Fruit fly (Drosophila melanogaster) whole organism, wandering third instar larva: ENCODE data around the gene Mst89B.

Experiments used
- Abd-B ChIP-seq: fragments of >200 bp; optimal IDR thresholded peaks from 2 replicates; lab custom pipeline; 2017; ENCODE audit warnings: missing biosample characterization, missing genetic modification characterization
- CG32264 ChIP-seq: fragments of 200-800 bp; sonication (Bioruptor generic); optimal IDR thresholded peaks from 2 replicates; lab custom pipeline; 2016; ENCODE audit warnings: missing biosample characterization, missing genetic modification characterization
- CG9705 ChIP-seq: fragments of 200-800 bp; sonication (Bioruptor generic); optimal IDR thresholded peaks from 2 replicates; lab custom pipeline; 2018; ENCODE audit warnings: missing biosample characterization, mild to moderate bottlenecking, missing genetic modification characterization
- CrebA ChIP-seq: fragments of 200-800 bp; sonication (Bioruptor generic); optimal IDR thresholded peaks from 2 replicates; lab custom pipeline; 2016; ENCODE audit warnings: missing biosample characterization, mild to moderate bottlenecking, missing genetic modification characterization, borderline replicate concordance
- Dfd ChIP-seq: fragments of >200 bp; optimal IDR thresholded peaks from 2 replicates; lab custom pipeline; 2017; ENCODE audit warnings: missing biosample characterization, missing genetic modification characterization
- Dif ChIP-seq: fragments of 200-275, 200-300 bp; sonication (Bioruptor generic); optimal IDR thresholded peaks from 2 replicates; lab custom pipeline; 2018; ENCODE audit warnings: missing biosample characterization, missing genetic modification characterization; ENCODE audit not compliant: partially characterized antibody
- GATAd ChIP-seq: sonication (Bioruptor generic); optimal IDR thresholded peaks from 2 replicates; lab custom pipeline; 2016; ENCODE audit warnings: missing biosample characterization, missing genetic modification characterization
- HLH106 ChIP-seq: fragments of 200-800 bp; optimal IDR thresholded peaks from 3 replicates; lab custom pipeline; 2019; ENCODE audit warnings: missing biosample characterization, mild to moderate bottlenecking, missing genetic modification characterization, moderate library complexity
- Hnf4 ChIP-seq: fragments of 200-800 bp; sonication (Bioruptor generic); optimal IDR thresholded peaks from 2 replicates; lab custom pipeline; 2016; ENCODE audit warnings: missing biosample characterization, mild to moderate bottlenecking, missing genetic modification characterization
- Hr78 ChIP-seq: fragments of >200 bp; optimal IDR thresholded peaks from 2 replicates; lab custom pipeline; 2017; ENCODE audit warnings: missing biosample characterization, missing genetic modification characterization
- Hr83 ChIP-seq: fragments of 200-300 bp; sonication (Bioruptor generic); optimal IDR thresholded peaks from 2 replicates; lab custom pipeline; 2016; ENCODE audit warnings: missing biosample characterization, mild to moderate bottlenecking, missing genetic modification characterization, moderate library complexity; ENCODE audit not compliant: poor library complexity, severe bottlenecking
- Jra ChIP-seq: sonication (Bioruptor generic); optimal IDR thresholded peaks from 2 replicates; lab custom pipeline; 2016; ENCODE audit warnings: missing biosample characterization, missing genetic modification characterization
- Myc ChIP-seq: fragments of >200 bp; optimal IDR thresholded peaks from 2 replicates; lab custom pipeline; 2017
- N ChIP-seq: fragments of >200 bp; optimal IDR thresholded peaks from 2 replicates; lab custom pipeline; 2018; ENCODE audit warnings: missing biosample characterization, missing external identifiers, missing genetic modification characterization
- OdsH ChIP-seq: fragments of 200-800 bp; sonication (Bioruptor generic); optimal IDR thresholded peaks from 2 replicates; lab custom pipeline; 2016; ENCODE audit warnings: missing biosample characterization, mild to moderate bottlenecking, missing genetic modification characterization
- Rel ChIP-seq, 2 experiments: fragments of 200-800 bp; sonication (Bioruptor generic) in 1 of 2; optimal IDR thresholded peaks; 2 replicates in 1 of 2; 3 replicates in 1 of 2; lab custom pipeline; 2016 to 2019; ENCODE audit warnings: mild to moderate bottlenecking in 2 of 2, missing biosample characterization in 2 of 2, missing genetic modification characterization in 2 of 2, moderate library complexity in 1 of 2
- Sp1 ChIP-seq: fragments of 200-800 bp; sonication (Bioruptor generic); optimal IDR thresholded peaks from 3 replicates; lab custom pipeline; 2019; ENCODE audit warnings: missing biosample characterization, mild to moderate bottlenecking, missing genetic modification characterization, moderate library complexity
- Vsx2 ChIP-seq: fragments of 200-300, 225-300 bp; sonication (Bioruptor generic); optimal IDR thresholded peaks from 2 replicates; lab custom pipeline; 2018; ENCODE audit warnings: missing biosample characterization, missing genetic modification characterization; ENCODE audit not compliant: partially characterized antibody
- br ChIP-seq: fragments of 200-800 bp; sonication (Bioruptor generic); optimal IDR thresholded peaks from 2 replicates; lab custom pipeline; 2016; ENCODE audit warnings: missing biosample characterization, missing genetic modification characterization
- brk ChIP-seq: fragments of 200-800 bp; sonication (Bioruptor generic); optimal IDR thresholded peaks from 2 replicates; lab custom pipeline; 2016; ENCODE audit warnings: missing biosample characterization, mild to moderate bottlenecking, missing genetic modification characterization
- dl ChIP-seq, 2 experiments: fragments of 175-275, 200-275 bp in 1 of 2; fragments of 200-275 bp in 1 of 2; sonication (Bioruptor generic); optimal IDR thresholded peaks; lab custom pipeline; 2018; ENCODE audit warnings: mild to moderate bottlenecking in 2 of 2, missing biosample characterization in 2 of 2, missing genetic modification characterization in 2 of 2, moderate library complexity in 2 of 2; ENCODE audit not compliant: partially characterized antibody in 2 of 2, insufficient read depth in 1 of 2
- dmrt93B ChIP-seq: fragments of 200-800 bp; sonication (Bioruptor generic); optimal IDR thresholded peaks from 2 replicates; lab custom pipeline; 2018; ENCODE audit warnings: missing biosample characterization, mild to moderate bottlenecking, missing genetic modification characterization
- dsf ChIP-seq: sonication (Bioruptor generic); optimal IDR thresholded peaks from 2 replicates; lab custom pipeline; 2016; ENCODE audit warnings: missing biosample characterization, missing genetic modification characterization, borderline replicate concordance
- ey ChIP-seq: fragments of 200-800 bp; sonication (Bioruptor generic); optimal IDR thresholded peaks from 2 replicates; lab custom pipeline; 2016; ENCODE audit warnings: missing biosample characterization, missing genetic modification characterization
- foxo ChIP-seq, 2 experiments: fragments of 200-800 bp; sonication (Bioruptor generic); optimal IDR thresholded peaks; 2 replicates in 1 of 2; 3 replicates in 1 of 2; lab custom pipeline; 2016 to 2017; ENCODE audit warnings: missing biosample characterization in 2 of 2, missing genetic modification characterization in 2 of 2
- fru ChIP-seq: fragments of 200-800 bp; sonication (Bioruptor generic); optimal IDR thresholded peaks from 3 replicates; lab custom pipeline; 2016; ENCODE audit warnings: missing biosample characterization, mild to moderate bottlenecking, missing genetic modification characterization
- h ChIP-seq: fragments of 200-800 bp; sonication (Bioruptor generic); optimal IDR thresholded peaks from 3 replicates; lab custom pipeline; 2016; ENCODE audit warnings: missing biosample characterization, mild to moderate bottlenecking, missing genetic modification characterization
- jim ChIP-seq: fragments of 175-275, 200-325 bp; sonication (Bioruptor generic); optimal IDR thresholded peaks from 2 replicates; lab custom pipeline; 2016; ENCODE audit warnings: missing biosample characterization, mild to moderate bottlenecking, missing genetic modification characterization
- lola ChIP-seq: fragments of >200 bp; optimal IDR thresholded peaks from 2 replicates; lab custom pipeline; 2017; ENCODE audit warnings: missing biosample characterization, missing genetic modification characterization
- pan ChIP-seq: fragments of >200 bp; optimal IDR thresholded peaks from 2 replicates; lab custom pipeline; 2017
- psq ChIP-seq: fragments of 200-800 bp; sonication (Bioruptor generic); optimal IDR thresholded peaks from 3 replicates; lab custom pipeline; 2017; ENCODE audit warnings: missing biosample characterization, mild to moderate bottlenecking, missing genetic modification characterization, moderate library complexity
- rgr ChIP-seq: fragments of 200-800 bp; sonication (Bioruptor generic); optimal IDR thresholded peaks from 3 replicates; lab custom pipeline; 2016; ENCODE audit warnings: missing biosample characterization, mild to moderate bottlenecking, missing genetic modification characterization
- sage ChIP-seq: fragments of 200-800 bp; sonication (Bioruptor generic); optimal IDR thresholded peaks from 2 replicates; lab custom pipeline; 2016; ENCODE audit warnings: missing biosample characterization, mild to moderate bottlenecking, missing genetic modification characterization
- sv ChIP-seq: fragments of 200-800 bp; sonication (Bioruptor generic); optimal IDR thresholded peaks from 3 replicates; lab custom pipeline; 2016; ENCODE audit warnings: missing biosample characterization, missing genetic modification characterization
- tai ChIP-seq: sonication (Bioruptor generic); optimal IDR thresholded peaks from 2 replicates; lab custom pipeline; 2016; ENCODE audit warnings: missing biosample characterization, missing genetic modification characterization
- usp ChIP-seq: fragments of >200 bp; optimal IDR thresholded peaks from 2 replicates; lab custom pipeline; 2017; ENCODE audit warnings: missing biosample characterization, missing genetic modification characterization
- woc ChIP-seq: sonication (Bioruptor generic); optimal IDR thresholded peaks from 2 replicates; lab custom pipeline; 2016; ENCODE audit warnings: missing biosample characterization, mild to moderate bottlenecking, missing genetic modification characterization

Gene Mst89B

dm6 chr3R:16252898-16253412, 13.9 kb upstream of the Mst89B start:
- TF ChIP-seq Hr83 (GFP tag; lab: Kevin White, UChicago) (peak; percentile 76), N (GFP tag; lab: Kevin White, UChicago) (no peak), Rel (GFP tag; optimal IDR thresholded peaks at IDR 0.05; lab: Kevin White, UChicago) (peak; percentile 56), Rel (tag; optimal IDR thresholded peaks at IDR 0.05; lab: Kevin White, UChicago) (peak; percentile 18), sage (GFP tag; lab: Kevin White, UChicago) (no peak), CrebA (GFP tag; lab: Kevin White, UChicago) (peak; percentile 64), jim (GFP tag; lab: Kevin White, UChicago) (peak; percentile 5)

dm6 chr3R:16253427-16253883, 13.4 kb upstream of the Mst89B start:
- TF ChIP-seq psq (GFP tag; lab: Kevin White, UChicago) (peak; percentile 81), woc (GFP tag; lab: Kevin White, UChicago) (peak; percentile 48), HLH106 (tag; lab: Kevin White, UChicago) (peak; percentile 85), sage (GFP tag; lab: Kevin White, UChicago) (peak; percentile 22), Dfd (GFP tag; lab: Kevin White, UChicago) (no peak), foxo (GFP tag; optimal IDR thresholded peaks at IDR 0.05; lab: Kevin White, UChicago) (peak in 1 of 2 experiments; percentile 86), h (peak; percentile 59), rgr (peak; percentile 68), CG9705 (GFP tag; lab: Kevin White, UChicago) (peak; percentile 42), Vsx2 (GFP tag; lab: Kevin White, UChicago) (no peak), Abd-B (GFP tag; lab: Kevin White, UChicago) (no peak), ey (GFP tag; lab: Kevin White, UChicago) (peak; percentile 24), tai (GFP tag; lab: Kevin White, UChicago) (no peak), sv (GFP tag; lab: Kevin White, UChicago) (peak; percentile 63), OdsH (GFP tag; lab: Kevin White, UChicago) (peak; percentile 78), fru (GFP tag; lab: Kevin White, UChicago) (peak; percentile 51), dmrt93B (GFP tag; lab: Kevin White, UChicago) (peak; percentile 71), Sp1 (GFP tag; lab: Kevin White, UChicago) (peak; percentile 90)

dm6 chr3R:16253974-16254408, 12.8 kb upstream of the Mst89B start:
- peak in 1 of 2 experiments; percentile 18 for TF ChIP-seq dl (GFP tag; optimal IDR thresholded peaks at IDR 0.05; lab: Kevin White, UChicago; ENCODE audit: insufficient read depth in 1 of 2, partially characterized antibody in 2 of 2)
- TF ChIP-seq Dif (GFP tag; lab: Kevin White, UChicago), result peak; percentile 31
- TF ChIP-seq Rel (GFP tag; optimal IDR thresholded peaks at IDR 0.05; lab: Kevin White, UChicago), result peak; percentile 41
- TF ChIP-seq Rel (tag; optimal IDR thresholded peaks at IDR 0.05; lab: Kevin White, UChicago), result peak; percentile 12
- no peak for TF ChIP-seq Myc (lab: Kevin White, UChicago)
- TF ChIP-seq Hnf4 (GFP tag; lab: Kevin White, UChicago), result no peak
- no peak for TF ChIP-seq Hr78

dm6 chr3R:16254616-16255601, 11.9 kb upstream of the Mst89B start:
- TF ChIP-seq rgr (no peak), Dfd (GFP tag; lab: Kevin White, UChicago) (no peak), Abd-B (GFP tag; lab: Kevin White, UChicago) (no peak), HLH106 (tag; lab: Kevin White, UChicago) (peak; percentile 9), br (GFP tag; lab: Kevin White, UChicago) (peak; percentile 40), tai (GFP tag; lab: Kevin White, UChicago) (no peak), jim (GFP tag; lab: Kevin White, UChicago) (no peak), Jra (GFP tag; lab: Kevin White, UChicago) (peak; percentile 37), lola (no peak), foxo (GFP tag; optimal IDR thresholded peaks at IDR 0.05; lab: Kevin White, UChicago) (peak in 1 of 2 experiments; percentile 33), dsf (GFP tag; lab: Kevin White, UChicago) (no peak), CrebA (GFP tag; lab: Kevin White, UChicago) (no peak), Rel (GFP tag; optimal IDR thresholded peaks at IDR 0.05; lab: Kevin White, UChicago) (peak; percentile 44), Rel (tag; optimal IDR thresholded peaks at IDR 0.05; lab: Kevin White, UChicago) (peak; percentile 59), woc (GFP tag; lab: Kevin White, UChicago) (no peak), Dif (GFP tag; lab: Kevin White, UChicago) (no peak), Hr83 (GFP tag; lab: Kevin White, UChicago) (peak; percentile 70), Myc (lab: Kevin White, UChicago) (no peak), GATAd (no peak), usp (GFP tag; lab: Kevin White, UChicago) (no peak), fru (GFP tag; lab: Kevin White, UChicago) (peak; percentile 17), OdsH (GFP tag; lab: Kevin White, UChicago) (peak; percentile 52), CG32264 (GFP tag; lab: Kevin White, UChicago) (no peak), brk (GFP tag; lab: Kevin White, UChicago) (no peak), pan (lab: Kevin White, UChicago) (no peak), Vsx2 (GFP tag; lab: Kevin White, UChicago) (no peak), Hnf4 (GFP tag; lab: Kevin White, UChicago) (peak; percentile 28)
